Fruit fly (Drosophila melanogaster): ENCODE measurements around the gene Ndc1.

Gene Ndc1

dm6 chr3R:23962781-23963222 is 38.6 kb downstream of the Ndc1 start, which contains the start of gene CG31140:
TSS of gene CG31140 (plus strand) at chr3R:23963180.
- TF ChIP-seq toy (GFP tag; IDR thresholded peaks at IDR 0.05), result 0 out of 2 replicates have a peak, but pooled peaks have one; percentile 32
- peak; percentile 23 for TF ChIP-seq YL-1 (GFP tag; optimal IDR thresholded peaks at IDR 0.05)
- TF ChIP-seq CG2199 (GFP tag; IDR thresholded peaks at IDR 0.05), result 0 out of 3 replicates have a peak, but pooled peaks have one; percentile 36
- TF ChIP-seq CG32767 (GFP tag; IDR thresholded peaks at IDR 0.05), result peak; percentile 71; the same call in 1 of the 2 replicates
- peak; percentile 31 for TF ChIP-seq CTCF (GFP tag; optimal IDR thresholded peaks at IDR 0.05)
- TF ChIP-seq CG14050 (GFP tag; IDR thresholded peaks at IDR 0.05), result no peak
- peak; percentile 43; the same call in 1 of the 2 replicates for TF ChIP-seq seq (GFP tag; IDR thresholded peaks at IDR 0.05)
- TF ChIP-seq Jarid2 (GFP tag; optimal IDR thresholded peaks at IDR 0.05), result peak; percentile 2
- peak; percentile 57; the same call in 1 of the 2 replicates for TF ChIP-seq CG32532 (GFP tag; IDR thresholded peaks at IDR 0.05)
- no peak for TF ChIP-seq ATbp (GFP tag; optimal IDR thresholded peaks at IDR 0.05)
- TF ChIP-seq CG12299 (tag; optimal IDR thresholded peaks at IDR 0.05), result no peak
- peak; percentile 70 for TF ChIP-seq CG10321 (GFP tag; IDR thresholded peaks at IDR 0.05)
- TF ChIP-seq Opbp (GFP tag; IDR thresholded peaks at IDR 0.05; ENCODE audit: partially characterized antibody), result 0 out of 3 replicates have a peak, but pooled peaks have one; percentile 16
- TF ChIP-seq al (GFP tag; IDR thresholded peaks at IDR 0.05), result no peak
- no peak for TF ChIP-seq Spps (tag; optimal IDR thresholded peaks at IDR 0.05)
- peak; percentile 64 for TF ChIP-seq Hand (GFP tag; optimal IDR thresholded peaks at IDR 0.05)
- no peak for TF ChIP-seq CG9437 (GFP tag; optimal IDR thresholded peaks at IDR 0.05)
- peak; percentile 27; the same call in 1 of the 2 replicates for TF ChIP-seq onecut (GFP tag; IDR thresholded peaks at IDR 0.05)
- peak; percentile 27 for TF ChIP-seq CG6854 (GFP tag; optimal IDR thresholded peaks at IDR 0.05)
- TF ChIP-seq CG33557 (GFP tag; optimal IDR thresholded peaks at IDR 0.05), result no peak
- peak; percentile 61 for TF ChIP-seq nom (GFP tag; optimal IDR thresholded peaks at IDR 0.05)
- TF ChIP-seq ap (GFP tag; IDR thresholded peaks at IDR 0.05), result no peak
- TF ChIP-seq nerfin-1 (tag; optimal IDR thresholded peaks at IDR 0.05), result peak; percentile 44
- TF ChIP-seq pfk (GFP tag; optimal IDR thresholded peaks at IDR 0.05), result no peak
- no peak for TF ChIP-seq Ets97D (GFP tag; optimal IDR thresholded peaks at IDR 0.05)
- TF ChIP-seq CG16779 (GFP tag; IDR thresholded peaks at IDR 0.05), result peak; percentile 30; the same call in 1 of the 2 replicates
- no peak for TF ChIP-seq CG7786 (GFP tag; optimal IDR thresholded peaks at IDR 0.05)
- TF ChIP-seq CG17829 (tag; optimal IDR thresholded peaks at IDR 0.05), result peak; percentile 13
- TF ChIP-seq pros (GFP tag; optimal IDR thresholded peaks at IDR 0.05), result no peak
- no peak for TF ChIP-seq NFAT (GFP tag; IDR thresholded peaks at IDR 0.05)
- peak; percentile 37; the same call in 1 of the 2 replicates for TF ChIP-seq sob (GFP tag; IDR thresholded peaks at IDR 0.05)
- TF ChIP-seq CG14441 (GFP tag; IDR thresholded peaks at IDR 0.05), result no peak
- TF ChIP-seq gsb (GFP tag; IDR thresholded peaks at IDR 0.05), result no peak
- no peak for TF ChIP-seq dati (GFP tag; IDR thresholded peaks at IDR 0.05)
- no peak for TF ChIP-seq fd64A (GFP tag; optimal IDR thresholded peaks at IDR 0.05)
- TF ChIP-seq CG11695 (GFP tag; IDR thresholded peaks at IDR 0.05), result 0 out of 3 replicates have a peak, but pooled peaks have one; percentile 28
- TF ChIP-seq wek (GFP tag; optimal IDR thresholded peaks at IDR 0.05), result peak; percentile 49
- no peak for TF ChIP-seq CG7928 (GFP tag; optimal IDR thresholded peaks at IDR 0.05)
- peak; percentile 36 for TF ChIP-seq yki (optimal IDR thresholded peaks at IDR 0.05)
- TF ChIP-seq CG18599 (GFP tag; optimal IDR thresholded peaks at IDR 0.05), result peak; percentile 49
- TF ChIP-seq Rfx (GFP tag; IDR thresholded peaks at IDR 0.05), result 0 out of 2 replicates have a peak, but pooled peaks have one; percentile 9
- TF ChIP-seq Bgb (GFP tag; IDR thresholded peaks at IDR 0.05; ENCODE audit: partially characterized antibody), result peak; percentile 30; the same call in 1 of the 2 replicates
- TF ChIP-seq CG11398 (GFP tag; optimal IDR thresholded peaks at IDR 0.05), result no peak
- no peak for TF ChIP-seq ara (GFP tag; IDR thresholded peaks at IDR 0.05)
- no peak for TF ChIP-seq CG9215 (GFP tag; IDR thresholded peaks at IDR 0.05)
- peak; percentile 38; the same call in 1 of the 3 replicates for TF ChIP-seq sr (GFP tag; IDR thresholded peaks at IDR 0.05)
- TF ChIP-seq CG34376 (GFP tag; optimal IDR thresholded peaks at IDR 0.05), result peak; percentile 58
- TF ChIP-seq CG4360 (GFP tag; IDR thresholded peaks at IDR 0.05), result peak; percentile 61
- TF ChIP-seq dimm (GFP tag; IDR thresholded peaks at IDR 0.05), result no peak
- TF ChIP-seq Scr (GFP tag; IDR thresholded peaks at IDR 0.05; ENCODE audit: partially characterized antibody), result 0 out of 2 replicates have a peak, but pooled peaks have one; percentile 14
- TF ChIP-seq lab (GFP tag; optimal IDR thresholded peaks at IDR 0.05), result peak; percentile 26
